Worm (Caenorhabditis elegans): ENCODE measurements around the gene C05C10.5.

The C05C10.5 gene

DNA sequence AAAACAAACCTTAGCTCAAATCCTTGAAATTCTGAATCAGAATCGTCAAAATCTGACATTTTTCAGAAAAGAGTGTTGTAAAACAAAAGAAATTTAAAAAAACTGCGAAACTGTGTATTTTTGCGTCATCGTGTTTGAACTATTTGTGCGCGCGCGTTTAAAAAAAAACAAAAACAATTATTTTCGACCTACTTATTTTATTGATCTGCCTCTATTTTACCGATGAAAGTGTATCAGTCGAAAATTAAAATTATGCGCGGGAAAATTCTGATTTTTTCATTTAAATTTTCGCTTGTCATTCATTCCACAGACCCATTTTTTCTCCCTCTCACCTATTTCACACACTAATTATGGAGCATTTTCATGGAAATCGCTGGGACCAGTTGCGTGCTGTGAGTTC, at the start of gene C05C10.5, which contains the start of gene C05C10.7:
Gene C05C10.5, plus strand, starts transcription at position 164 of the 400 bp plus-strand sequence.
Gene C05C10.7, minus strand, starts transcription at position 95 of the 400 bp plus-strand sequence.
- TF ChIP-seq scrt-1 (GFP tag; IDR thresholded peaks at IDR 0.05), result no peak
- TF ChIP-seq flt-1 (GFP tag; IDR thresholded peaks at IDR 0.05), result no peak
- no peak for TF ChIP-seq pes-1 (GFP tag; IDR thresholded peaks at IDR 0.05)

DNA sequence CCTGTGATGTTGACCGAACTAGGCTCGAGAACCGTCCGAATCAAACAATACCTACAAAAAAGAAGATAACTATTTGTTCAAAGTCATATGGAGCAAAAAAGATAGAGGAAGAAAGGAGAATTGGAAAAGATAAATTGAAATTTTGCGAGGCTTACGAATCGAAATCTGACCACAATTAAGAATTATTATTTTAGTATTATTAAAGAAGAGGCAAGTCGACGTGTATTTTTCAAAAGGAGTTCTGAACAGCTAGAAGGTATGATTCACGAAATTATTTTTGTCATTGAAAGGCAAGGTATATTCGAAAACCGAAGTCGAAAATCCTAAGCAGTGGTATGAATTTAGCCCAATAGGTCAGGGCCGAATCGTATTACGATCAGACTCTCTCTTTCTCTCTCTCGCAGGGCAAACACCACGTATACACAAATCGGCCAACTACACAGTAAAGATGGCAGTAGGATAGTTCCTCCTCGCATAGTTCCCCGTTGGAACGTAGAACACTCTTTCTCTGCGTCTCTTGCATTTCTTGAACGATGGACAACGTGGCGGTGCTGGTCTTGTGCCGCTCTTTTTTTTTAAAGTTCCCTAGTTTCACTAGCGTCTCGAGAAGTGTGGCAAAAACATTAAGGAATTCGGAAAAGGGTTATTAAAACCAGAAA, 47.7 kb upstream of the C05C10.5 start, which contains the start of gene vgln-1:
Gene vgln-1, minus strand, starts transcription at position 51 of the 659 bp plus-strand sequence.
- no peak for TF ChIP-seq hmbx-1 (tag; optimal IDR thresholded peaks at IDR 0.05)
- TF ChIP-seq ceh-36 (tag; optimal IDR thresholded peaks at IDR 0.05), result no peak
- TF ChIP-seq hnd-1 (tag; optimal IDR thresholded peaks at IDR 0.05), result no peak
- no peak for TF ChIP-seq hmg-4 (GFP tag; optimal IDR thresholded peaks at IDR 0.05)
- no peak for TF ChIP-seq B0310.2 (tag; optimal IDR thresholded peaks at IDR 0.05)
- no peak for TF ChIP-seq aly-1 (tag; optimal IDR thresholded peaks at IDR 0.05)
- TF ChIP-seq flt-1 (GFP tag; IDR thresholded peaks at IDR 0.05), result no peak
- TF ChIP-seq scrt-1 (GFP tag; IDR thresholded peaks at IDR 0.05), result no peak
- no peak for TF ChIP-seq tra-4 (tag; optimal IDR thresholded peaks at IDR 0.05)
- TF ChIP-seq tbx-37 (GFP tag; conservative IDR thresholded peaks at IDR 0.05), result no peak
- TF ChIP-seq tbx-11 (GFP tag; IDR thresholded peaks at IDR 0.05), result no peak
- no peak; the same call in 1 of the 2 replicates for TF ChIP-seq pes-1 (GFP tag; IDR thresholded peaks at IDR 0.05)
- no peak for TF ChIP-seq sea-1 (GFP tag; conservative IDR thresholded peaks at IDR 0.05)
- TF ChIP-seq ama-1 (optimal IDR thresholded peaks at IDR 0.05), result no peak
- no peak for TF ChIP-seq ceh-13 (GFP tag; optimal IDR thresholded peaks at IDR 0.05)

DNA sequence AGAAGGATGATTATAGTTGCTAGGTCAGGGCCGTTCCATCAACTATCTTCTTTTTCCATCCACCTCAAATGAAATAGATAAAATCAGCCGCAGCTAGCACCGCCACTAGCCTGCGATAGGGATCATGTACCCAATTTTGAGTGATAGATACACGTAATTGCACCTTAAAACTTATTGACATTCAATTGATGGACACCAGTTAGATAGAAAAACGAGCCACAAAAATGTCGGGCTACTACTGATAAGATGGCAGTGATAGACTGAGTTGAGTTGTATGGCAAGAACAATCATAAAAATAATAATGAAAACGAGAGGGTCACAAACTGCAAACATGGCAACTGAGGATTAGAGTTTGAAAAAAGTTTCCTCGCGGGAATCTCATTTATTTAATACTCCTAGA, 47.0 kb upstream of the C05C10.5 start:
- TF ChIP-seq F13C5.2 (tag; optimal IDR thresholded peaks at IDR 0.05), result no peak
- TF ChIP-seq pes-1 (GFP tag; IDR thresholded peaks at IDR 0.05), result no peak
- TF ChIP-seq tra-4 (tag; optimal IDR thresholded peaks at IDR 0.05), result no peak
- no peak for TF ChIP-seq ceh-36 (tag; optimal IDR thresholded peaks at IDR 0.05)
- no peak for TF ChIP-seq hmg-4 (GFP tag; optimal IDR thresholded peaks at IDR 0.05)
- no peak for TF ChIP-seq aly-1 (tag; optimal IDR thresholded peaks at IDR 0.05)
- TF ChIP-seq ets-7 (tag; optimal IDR thresholded peaks at IDR 0.05), result no peak
- TF ChIP-seq ceh-13 (GFP tag; optimal IDR thresholded peaks at IDR 0.05), result no peak
- TF ChIP-seq B0310.2 (tag; optimal IDR thresholded peaks at IDR 0.05), result no peak
- TF ChIP-seq hmbx-1 (tag; optimal IDR thresholded peaks at IDR 0.05), result no peak
- TF ChIP-seq scrt-1 (GFP tag; IDR thresholded peaks at IDR 0.05), result no peak
- no peak for TF ChIP-seq hnd-1 (tag; optimal IDR thresholded peaks at IDR 0.05)
- no peak for TF ChIP-seq tbx-11 (GFP tag; IDR thresholded peaks at IDR 0.05)
- no peak for TF ChIP-seq sea-1 (GFP tag; conservative IDR thresholded peaks at IDR 0.05)
- TF ChIP-seq flt-1 (GFP tag; IDR thresholded peaks at IDR 0.05), result no peak
- TF ChIP-seq ama-1 (optimal IDR thresholded peaks at IDR 0.05), result no peak
- TF ChIP-seq tbx-37 (GFP tag; conservative IDR thresholded peaks at IDR 0.05), result no peak

DNA sequence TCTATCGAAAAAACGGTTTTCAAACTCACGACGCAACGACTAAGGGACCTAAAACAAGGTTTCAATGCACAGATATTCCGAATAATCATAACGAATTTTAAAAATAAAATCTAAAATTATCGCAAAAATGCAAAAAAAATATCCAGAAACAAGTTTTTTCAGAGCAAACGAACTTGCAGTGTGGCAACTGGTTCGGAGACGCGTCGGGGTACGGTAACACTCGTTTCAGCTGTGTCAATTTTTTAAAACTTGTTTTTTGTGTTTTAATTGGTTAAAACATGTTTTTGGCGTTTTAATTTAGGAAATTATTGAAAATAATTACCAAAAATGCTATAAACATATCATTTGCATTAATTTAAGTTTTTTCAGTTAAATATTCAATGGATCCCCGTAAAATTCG, 46.4 kb upstream of the C05C10.5 start, which contains the start of gene C08H9.16:
Gene C08H9.16, plus strand, starts transcription at position 370 of the 400 bp plus-strand sequence.
- TF ChIP-seq tbx-11 (GFP tag; IDR thresholded peaks at IDR 0.05), result no peak
- no peak for TF ChIP-seq pes-1 (GFP tag; IDR thresholded peaks at IDR 0.05)
- TF ChIP-seq flt-1 (GFP tag; IDR thresholded peaks at IDR 0.05), result no peak
- no peak for TF ChIP-seq scrt-1 (GFP tag; IDR thresholded peaks at IDR 0.05)
- no peak for TF ChIP-seq hmbx-1 (tag; optimal IDR thresholded peaks at IDR 0.05)
- no peak for TF ChIP-seq tbx-37 (GFP tag; conservative IDR thresholded peaks at IDR 0.05)
- TF ChIP-seq ama-1 (optimal IDR thresholded peaks at IDR 0.05), result no peak
- TF ChIP-seq ceh-36 (tag; optimal IDR thresholded peaks at IDR 0.05), result no peak
- no peak for TF ChIP-seq ets-7 (tag; optimal IDR thresholded peaks at IDR 0.05)
- TF ChIP-seq aly-1 (tag; optimal IDR thresholded peaks at IDR 0.05), result no peak
- no peak for TF ChIP-seq tra-4 (tag; optimal IDR thresholded peaks at IDR 0.05)
- no peak for TF ChIP-seq B0310.2 (tag; optimal IDR thresholded peaks at IDR 0.05)
- TF ChIP-seq sea-1 (GFP tag; conservative IDR thresholded peaks at IDR 0.05), result no peak
- no peak for TF ChIP-seq hnd-1 (tag; optimal IDR thresholded peaks at IDR 0.05)
- TF ChIP-seq ceh-13 (GFP tag; optimal IDR thresholded peaks at IDR 0.05), result no peak
- no peak for TF ChIP-seq hmg-4 (GFP tag; optimal IDR thresholded peaks at IDR 0.05)
- no peak for TF ChIP-seq F13C5.2 (tag; optimal IDR thresholded peaks at IDR 0.05)

DNA sequence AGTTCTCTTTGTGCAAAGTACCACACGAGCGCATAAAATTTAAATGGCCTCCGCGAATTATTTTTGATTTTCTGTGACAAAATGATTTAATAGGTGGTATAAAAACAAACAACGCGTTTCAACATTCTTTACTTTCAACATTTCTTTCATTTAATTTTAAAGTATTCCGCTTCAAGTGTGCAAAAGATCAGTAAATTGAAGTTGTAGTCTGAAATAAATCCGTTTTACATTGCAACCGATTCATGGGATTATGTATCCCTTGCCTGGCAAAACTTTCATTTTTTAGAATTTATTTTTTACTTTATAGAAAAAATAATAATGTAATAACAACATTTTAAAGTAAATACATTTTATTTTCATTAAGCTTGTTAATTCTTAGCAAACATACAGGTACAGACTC, 44.4 kb upstream of the C05C10.5 start, which contains the start of gene F26C11.1:
Gene F26C11.1, plus strand, starts transcription at position 301 of the 400 bp plus-strand sequence.
- TF ChIP-seq flt-1 (GFP tag; IDR thresholded peaks at IDR 0.05) (no peak), scrt-1 (GFP tag; IDR thresholded peaks at IDR 0.05) (no peak), hmbx-1 (tag; optimal IDR thresholded peaks at IDR 0.05) (no peak), ama-1 (optimal IDR thresholded peaks at IDR 0.05) (no peak), B0310.2 (tag; optimal IDR thresholded peaks at IDR 0.05) (no peak), hnd-1 (tag; optimal IDR thresholded peaks at IDR 0.05) (no peak), sea-1 (GFP tag; conservative IDR thresholded peaks at IDR 0.05) (no peak), ceh-36 (tag; optimal IDR thresholded peaks at IDR 0.05) (no peak), F13C5.2 (tag; optimal IDR thresholded peaks at IDR 0.05) (no peak), ets-7 (tag; optimal IDR thresholded peaks at IDR 0.05) (no peak), ceh-13 (GFP tag; optimal IDR thresholded peaks at IDR 0.05) (no peak), aly-1 (tag; optimal IDR thresholded peaks at IDR 0.05) (no peak), tbx-37 (GFP tag; conservative IDR thresholded peaks at IDR 0.05) (no peak), tra-4 (tag; optimal IDR thresholded peaks at IDR 0.05) (no peak), pes-1 (GFP tag; IDR thresholded peaks at IDR 0.05) (no peak), hmg-4 (GFP tag; optimal IDR thresholded peaks at IDR 0.05) (no peak), tbx-11 (GFP tag; IDR thresholded peaks at IDR 0.05) (no peak)

DNA sequence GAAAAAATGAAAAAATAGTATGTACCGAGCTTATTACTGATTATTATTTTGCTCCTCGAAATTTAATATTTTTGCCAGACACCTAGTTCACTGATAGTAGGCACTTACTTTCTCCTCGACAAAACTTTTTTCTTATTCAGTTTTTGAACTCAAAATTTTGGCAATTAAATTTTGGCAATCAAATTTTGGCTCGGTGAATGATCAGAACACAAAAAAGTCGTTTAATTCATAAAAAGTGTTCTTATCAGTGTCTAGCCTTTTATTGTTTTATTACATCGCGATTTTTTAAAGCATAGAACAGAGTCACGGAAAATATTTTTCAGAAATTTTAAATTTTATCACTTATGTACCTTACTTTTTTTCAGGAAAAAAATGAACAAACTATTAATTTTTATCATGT, 43.7 kb upstream of the C05C10.5 start:
- no peak for TF ChIP-seq aly-1 (tag; optimal IDR thresholded peaks at IDR 0.05)
- TF ChIP-seq ets-7 (tag; optimal IDR thresholded peaks at IDR 0.05), result no peak
- no peak for TF ChIP-seq B0310.2 (tag; optimal IDR thresholded peaks at IDR 0.05)
- no peak for TF ChIP-seq hmbx-1 (tag; optimal IDR thresholded peaks at IDR 0.05)
- no peak for TF ChIP-seq hmg-4 (GFP tag; optimal IDR thresholded peaks at IDR 0.05)
- TF ChIP-seq pes-1 (GFP tag; IDR thresholded peaks at IDR 0.05), result no peak
- no peak for TF ChIP-seq hnd-1 (tag; optimal IDR thresholded peaks at IDR 0.05)
- TF ChIP-seq F13C5.2 (tag; optimal IDR thresholded peaks at IDR 0.05), result no peak
- no peak for TF ChIP-seq tbx-11 (GFP tag; IDR thresholded peaks at IDR 0.05)
- no peak for TF ChIP-seq flt-1 (GFP tag; IDR thresholded peaks at IDR 0.05)
- TF ChIP-seq sea-1 (GFP tag; conservative IDR thresholded peaks at IDR 0.05), result no peak

DNA sequence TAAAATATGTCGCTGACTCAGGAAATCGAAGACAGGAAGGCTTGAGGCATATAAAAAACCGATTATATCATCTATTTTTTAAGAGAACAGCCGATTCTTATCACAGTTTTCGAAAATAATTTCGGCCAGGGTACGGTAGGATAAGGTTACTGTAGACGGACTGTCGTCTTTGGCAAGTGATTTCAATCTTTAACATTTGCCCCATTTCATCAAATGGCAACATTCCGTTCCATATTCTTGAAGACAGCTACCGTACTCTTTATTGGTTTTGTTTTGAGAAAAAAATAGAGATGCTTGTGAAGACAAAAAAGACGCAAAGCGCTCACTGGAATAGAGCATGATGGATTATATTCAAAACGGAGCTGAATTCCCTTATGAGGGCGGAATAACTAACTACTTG, 40.1 kb upstream of the C05C10.5 start:
- no peak for TF ChIP-seq hmbx-1 (tag; optimal IDR thresholded peaks at IDR 0.05)
- TF ChIP-seq tra-4 (tag; optimal IDR thresholded peaks at IDR 0.05), result no peak
- no peak for TF ChIP-seq pes-1 (GFP tag; IDR thresholded peaks at IDR 0.05)
- TF ChIP-seq ama-1 (optimal IDR thresholded peaks at IDR 0.05), result no peak
- TF ChIP-seq aly-1 (tag; optimal IDR thresholded peaks at IDR 0.05), result no peak
- no peak for TF ChIP-seq scrt-1 (GFP tag; IDR thresholded peaks at IDR 0.05)
- no peak for TF ChIP-seq hnd-1 (tag; optimal IDR thresholded peaks at IDR 0.05)
- TF ChIP-seq ceh-36 (tag; optimal IDR thresholded peaks at IDR 0.05), result no peak
- no peak for TF ChIP-seq ets-7 (tag; optimal IDR thresholded peaks at IDR 0.05)
- no peak for TF ChIP-seq flt-1 (GFP tag; IDR thresholded peaks at IDR 0.05)
- no peak for TF ChIP-seq sea-1 (GFP tag; conservative IDR thresholded peaks at IDR 0.05)
- TF ChIP-seq F13C5.2 (tag; optimal IDR thresholded peaks at IDR 0.05), result no peak
- no peak for TF ChIP-seq tbx-11 (GFP tag; IDR thresholded peaks at IDR 0.05)
- no peak for TF ChIP-seq tbx-37 (GFP tag; conservative IDR thresholded peaks at IDR 0.05)
- TF ChIP-seq ceh-13 (GFP tag; optimal IDR thresholded peaks at IDR 0.05), result no peak
- no peak for TF ChIP-seq hmg-4 (GFP tag; optimal IDR thresholded peaks at IDR 0.05)
- no peak for TF ChIP-seq B0310.2 (tag; optimal IDR thresholded peaks at IDR 0.05)
